Worm (Caenorhabditis elegans): ENCODE measurements around the gene msp-74.

The msp-74 gene

ce11 chrII:5071265-5071664 lies 43.9 kb downstream of the msp-74 start, which contains the start of gene C27A2.7:
Gene C27A2.7 (minus strand): TSS chrII:5071365.
- no peak for TF ChIP-seq elt-3 (tag; optimal IDR thresholded peaks at IDR 0.05)
- no peak for TF ChIP-seq nhr-6 (tag; optimal IDR thresholded peaks at IDR 0.05)
- TF ChIP-seq nhr-12 (tag; optimal IDR thresholded peaks at IDR 0.05): no peak
- TF ChIP-seq elt-1 (tag; optimal IDR thresholded peaks at IDR 0.05): no peak
- no peak for TF ChIP-seq ztf-11 (tag; optimal IDR thresholded peaks at IDR 0.05)
- TF ChIP-seq crh-2 (tag; optimal IDR thresholded peaks at IDR 0.05): no peak
- no peak for TF ChIP-seq unc-62 (GFP tag; optimal IDR thresholded peaks at IDR 0.05)
- TF ChIP-seq sma-3 (GFP tag; optimal IDR thresholded peaks at IDR 0.05): no peak
- TF ChIP-seq gmeb-1 (tag; optimal IDR thresholded peaks at IDR 0.05): no peak
- no peak for TF ChIP-seq sem-4 (tag; optimal IDR thresholded peaks at IDR 0.05)

DNA sequence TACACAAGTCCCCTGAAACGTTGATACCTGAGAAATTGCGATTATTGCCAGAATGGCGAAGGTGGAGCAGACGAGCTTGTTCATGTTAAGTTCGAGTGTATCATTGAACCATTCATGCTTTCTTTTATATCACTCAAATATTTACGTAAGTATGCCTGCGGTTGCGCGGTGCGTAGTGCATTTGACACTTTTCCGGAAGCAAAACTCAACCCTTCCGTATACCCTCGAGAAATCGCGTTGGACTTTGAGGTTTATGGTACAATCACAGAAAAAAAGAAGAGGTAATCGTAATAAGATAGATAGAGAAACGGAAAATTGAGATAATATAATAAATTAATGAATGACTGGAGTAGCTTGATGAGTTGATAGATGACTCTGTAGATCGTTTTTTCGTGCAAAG lies 45.6 kb downstream of the msp-74 start, which contains the start of gene idpb-2:
Gene idpb-2 (minus strand): TSS at position 101 of the 400 bp plus-strand sequence.
- TF ChIP-seq zag-1 (tag; optimal IDR thresholded peaks at IDR 0.05) (no peak), lin-11 (tag; optimal IDR thresholded peaks at IDR 0.05) (no peak), nhr-129 (tag; optimal IDR thresholded peaks at IDR 0.05) (no peak), ztf-11 (tag; optimal IDR thresholded peaks at IDR 0.05) (no peak), ceh-82 (tag; optimal IDR thresholded peaks at IDR 0.05) (no peak), lin-13 (GFP tag; optimal IDR thresholded peaks at IDR 0.05) (no peak), lin-39 (tag; optimal IDR thresholded peaks at IDR 0.05) (no peak), snpc-4 (tag; optimal IDR thresholded peaks at IDR 0.05) (no peak), nhr-23 (tag; optimal IDR thresholded peaks at IDR 0.05) (no peak), elt-3 (tag; optimal IDR thresholded peaks at IDR 0.05) (no peak), gmeb-1 (tag; optimal IDR thresholded peaks at IDR 0.05) (no peak), nhr-10 (tag; optimal IDR thresholded peaks at IDR 0.05) (no peak), mab-5 (tag; optimal IDR thresholded peaks at IDR 0.05) (no peak)

DNA sequence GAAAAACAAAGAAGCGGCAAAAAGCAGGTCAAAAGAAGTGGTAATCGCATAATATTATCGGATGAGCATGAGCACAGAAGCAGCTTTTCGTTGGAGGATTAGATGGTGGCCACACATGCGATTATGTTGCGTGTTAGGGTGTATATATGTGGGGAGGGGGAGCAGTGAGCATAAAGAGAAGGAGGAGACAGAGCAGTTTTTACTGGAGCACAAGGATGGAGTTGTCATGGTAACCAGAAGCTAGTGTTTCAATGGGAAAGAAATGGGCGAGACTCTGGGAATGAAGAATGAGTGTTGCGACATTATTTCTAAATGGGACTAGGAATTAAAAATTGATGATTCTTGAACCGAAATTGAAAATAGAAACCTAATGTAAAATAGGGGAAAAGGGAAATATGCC lies 47.2 kb downstream of the msp-74 start, which contains the start of gene C27A2.8:
Gene C27A2.8 (minus strand): TSS at position 117 of the 400 bp plus-strand sequence.
- TF ChIP-seq nhr-6 (tag; optimal IDR thresholded peaks at IDR 0.05) (no peak), unc-39 (tag; optimal IDR thresholded peaks at IDR 0.05) (no peak), nhr-10 (tag; optimal IDR thresholded peaks at IDR 0.05) (no peak), elt-3 (tag; optimal IDR thresholded peaks at IDR 0.05) (no peak), unc-55 (GFP tag; optimal IDR thresholded peaks at IDR 0.05) (no peak), mdl-1 (tag; optimal IDR thresholded peaks at IDR 0.05) (no peak), ZK546.5 (tag; optimal IDR thresholded peaks at IDR 0.05) (no peak), lsy-2 (tag; optimal IDR thresholded peaks at IDR 0.05) (no peak), C34F6.9 (tag; optimal IDR thresholded peaks at IDR 0.05) (no peak)

- TF ChIP-seq nhr-10 (tag; optimal IDR thresholded peaks at IDR 0.05) (no peak), mbf-1 (tag; optimal IDR thresholded peaks at IDR 0.05) (no peak), nhr-21 (tag; optimal IDR thresholded peaks at IDR 0.05) (no peak), sma-3 (GFP tag; optimal IDR thresholded peaks at IDR 0.05) (no peak), fos-1 (tag; optimal IDR thresholded peaks at IDR 0.05) (no peak), unc-55 (GFP tag; optimal IDR thresholded peaks at IDR 0.05) (no peak), R02D3.7 (tag; optimal IDR thresholded peaks at IDR 0.05) (no peak), gmeb-1 (tag; optimal IDR thresholded peaks at IDR 0.05) (no peak), elt-3 (tag; optimal IDR thresholded peaks at IDR 0.05) (no peak), crh-2 (tag; optimal IDR thresholded peaks at IDR 0.05) (no peak), peb-1 (tag; optimal IDR thresholded peaks at IDR 0.05) (no peak), nhr-77 (tag; optimal IDR thresholded peaks at IDR 0.05) (no peak), lsy-2 (tag; optimal IDR thresholded peaks at IDR 0.05) (no peak)
These were observed 48.2 kb downstream of the msp-74 start for ce11 chrII:5066967-5067366.
